Worm (Caenorhabditis elegans) whole organism, young adult: ENCODE data around the gene C25A11.2.

Source experiments
- B0035.1 ChIP-seq: sonication (generic microtip); optimal IDR thresholded peaks from 2 replicates; lab custom pipeline; 2016; ENCODE audit warnings: missing genetic modification characterization, mild to moderate bottlenecking, missing compliant biosample characterization, missing genotype, missing genetic modification reagents
- B0261.1 ChIP-seq: sonication (generic microtip); optimal IDR thresholded peaks from 2 replicates; lab custom pipeline; 2016; ENCODE audit warnings: mild to moderate bottlenecking, missing genetic modification characterization, moderate library complexity, missing compliant biosample characterization
- C06A6.2 ChIP-seq: fragments of 200-800 bp; sonication (Bioruptor generic); conservative IDR thresholded peaks from 2 replicates; pipeline ENCODE4 v1.3.6; 2022; ENCODE audit warnings: missing genetic modification characterization, missing compliant biosample characterization
- D2030.7 ChIP-seq: fragments of 200-800 bp; sonication (Bioruptor generic); IDR thresholded peaks from 2 replicates; pipeline ENCODE4 v1.3.6; 2022; ENCODE audit warnings: missing genetic modification reagents, missing genetic modification characterization, missing compliant biosample characterization
- F10E7.11 ChIP-seq: sonication (generic microtip); optimal IDR thresholded peaks from 2 replicates; lab custom pipeline; 2017; ENCODE audit warnings: mild to moderate bottlenecking, missing genetic modification characterization, moderate library complexity, missing compliant biosample characterization
- F52B5.7 ChIP-seq: sonication (generic microtip); optimal IDR thresholded peaks from 2 replicates; lab custom pipeline; 2016; ENCODE audit warnings: mild to moderate bottlenecking, missing genetic modification characterization, missing compliant biosample characterization
- K12H6.12 ChIP-seq: fragments of 200-800 bp; sonication (Bioruptor generic); optimal IDR thresholded peaks from 2 replicates; lab custom pipeline; 2018; ENCODE audit warnings: mild to moderate bottlenecking, missing genetic modification characterization, missing compliant biosample characterization
- T07F8.4 ChIP-seq: sonication (generic microtip); optimal IDR thresholded peaks from 2 replicates; lab custom pipeline; 2016; ENCODE audit warnings: mild to moderate bottlenecking, missing genetic modification characterization, moderate library complexity, missing compliant biosample characterization
- Y56A3A.18 ChIP-seq: fragments of 200-800 bp; sonication (Bioruptor generic); IDR thresholded peaks from 2 replicates; pipeline ENCODE4 v1.3.6; 2022; ENCODE audit warnings: missing genetic modification reagents, missing genetic modification characterization, missing compliant biosample characterization
- Y95B8A.8 ChIP-seq: fragments of 200-800 bp; sonication (Bioruptor generic); IDR thresholded peaks from 2 replicates; pipeline ENCODE4 v1.3.6; 2022; ENCODE audit warnings: missing genetic modification reagents, missing genetic modification characterization, missing compliant biosample characterization
- ama-1 ChIP-seq, 3 experiments: fragments of 150-350 bp in 1 of 3; sonication (generic microtip) in 2 of 3; optimal IDR thresholded peaks; 2 replicates each; lab custom pipeline; 2014 to 2018; ENCODE audit warnings: missing biosample characterization in 2 of 3, missing genetic modification characterization in 2 of 3, missing genetic modification reagents in 2 of 3
- ceh-27 ChIP-seq: fragments of 200-800 bp; sonication (Bioruptor generic); optimal IDR thresholded peaks from 2 replicates; lab custom pipeline; 2018; ENCODE audit warnings: mild to moderate bottlenecking, missing genetic modification characterization, moderate library complexity, missing compliant biosample characterization
- ceh-40 ChIP-seq: fragments of 200-800 bp; sonication (Bioruptor generic); IDR thresholded peaks from 2 replicates; pipeline ENCODE4 v1.3.6; 2022; ENCODE audit warnings: missing genetic modification characterization, missing compliant biosample characterization
- chd-7 ChIP-seq: sonication (generic microtip); optimal IDR thresholded peaks from 2 replicates; lab custom pipeline; 2016; ENCODE audit warnings: mild to moderate bottlenecking, missing genetic modification characterization, moderate library complexity, missing compliant biosample characterization
- die-1 ChIP-seq: sonication (generic microtip); optimal IDR thresholded peaks from 2 replicates; lab custom pipeline; 2016; ENCODE audit warnings: missing genotype, mild to moderate bottlenecking, missing genetic modification characterization, missing compliant biosample characterization
- dpl-1 ChIP-seq: fragments of 150-350 bp; optimal IDR thresholded peaks from 2 replicates; lab custom pipeline; 2014; ENCODE audit warnings: missing biosample characterization, missing genetic modification reagents, missing genetic modification characterization
- egl-44 ChIP-seq: fragments of 200-800 bp; sonication (Bioruptor generic); IDR thresholded peaks from 2 replicates; pipeline ENCODE4 v1.3.6; 2022; ENCODE audit warnings: missing genetic modification reagents, missing genetic modification characterization, missing compliant biosample characterization
- egrh-3 ChIP-seq: fragments of 200-800 bp; sonication (Bioruptor generic); IDR thresholded peaks from 2 replicates; pipeline ENCODE4 v1.3.6; 2022; ENCODE audit warnings: missing genetic modification reagents, missing genetic modification characterization, missing compliant biosample characterization
- ets-4 ChIP-seq: fragments of 200-800 bp; sonication (Bioruptor generic); optimal IDR thresholded peaks from 2 replicates; lab custom pipeline; 2018; ENCODE audit warnings: mild to moderate bottlenecking, missing genetic modification characterization, missing compliant biosample characterization
- fkh-3 ChIP-seq: sonication (generic microtip); optimal IDR thresholded peaks from 2 replicates; lab custom pipeline; 2016; ENCODE audit warnings: mild to moderate bottlenecking, missing genetic modification characterization, missing compliant biosample characterization
- him-1 ChIP-seq: sonication (generic microtip); optimal IDR thresholded peaks from 2 replicates; lab custom pipeline; 2016; ENCODE audit warnings: missing genotype, missing genetic modification reagents, missing genetic modification characterization, missing compliant biosample characterization
- hmg-20 ChIP-seq: fragments of 200-800 bp; sonication (Bioruptor generic); IDR thresholded peaks from 2 replicates; pipeline ENCODE4 v1.3.6; 2022; ENCODE audit warnings: missing genetic modification reagents, missing genetic modification characterization, missing compliant biosample characterization
- hrde-1 ChIP-seq: sonication (generic microtip); optimal IDR thresholded peaks from 2 replicates; lab custom pipeline; 2016; ENCODE audit warnings: missing genetic modification characterization, mild to moderate bottlenecking, missing compliant biosample characterization, moderate library complexity, missing genotype, missing genetic modification reagents, borderline replicate concordance
- hsf-1 ChIP-seq: fragments of 200-800 bp; sonication (Bioruptor generic); IDR thresholded peaks from 2 replicates; pipeline ENCODE4 v1.3.6; 2022; ENCODE audit warnings: missing genetic modification reagents, missing genetic modification characterization, missing compliant biosample characterization
- let-526 ChIP-seq: fragments of 200-800 bp; sonication (Bioruptor generic); IDR thresholded peaks from 2 replicates; pipeline ENCODE4 v1.3.6; 2022; ENCODE audit warnings: missing genetic modification reagents, missing genetic modification characterization, missing compliant biosample characterization
- let-607 ChIP-seq, 2 experiments: fragments of 200-800 bp in 1 of 2; sonication (Bioruptor generic) in 1 of 2; sonication (generic microtip) in 1 of 2; optimal IDR thresholded peaks; 2 replicates each; lab custom pipeline; 2016 to 2018; ENCODE audit warnings: mild to moderate bottlenecking in 2 of 2, missing compliant biosample characterization in 2 of 2, missing genetic modification characterization in 2 of 2, moderate library complexity in 2 of 2, missing genotype in 1 of 2
- lin-26 ChIP-seq: fragments of 200-800 bp; sonication (Bioruptor generic); IDR thresholded peaks from 2 replicates; pipeline ENCODE4 v1.3.6; 2022; ENCODE audit warnings: missing genetic modification reagents, missing genetic modification characterization, missing compliant biosample characterization
- lin-40 ChIP-seq: sonication (generic microtip); optimal IDR thresholded peaks from 2 replicates; lab custom pipeline; 2016; ENCODE audit warnings: missing genetic modification characterization, mild to moderate bottlenecking, missing compliant biosample characterization, missing genotype, missing genetic modification reagents
- madf-10 ChIP-seq: sonication (generic microtip); optimal IDR thresholded peaks from 2 replicates; lab custom pipeline; 2016; ENCODE audit warnings: mild to moderate bottlenecking, missing genetic modification characterization, missing compliant biosample characterization
- mes-4 ChIP-seq: sonication (generic microtip); optimal IDR thresholded peaks from 2 replicates; lab custom pipeline; 2016; ENCODE audit warnings: missing genotype, missing genetic modification characterization, missing compliant biosample characterization
- mxl-1 ChIP-seq: sonication (generic microtip); optimal IDR thresholded peaks from 2 replicates; lab custom pipeline; 2016; ENCODE audit warnings: missing genetic modification characterization, missing compliant biosample characterization
- nhr-120 ChIP-seq: fragments of 200-800 bp; sonication (Bioruptor generic); IDR thresholded peaks from 2 replicates; pipeline ENCODE4 v1.3.6; 2022; ENCODE audit warnings: missing genetic modification characterization, missing compliant biosample characterization
- nhr-27 ChIP-seq: fragments of 200-800 bp; sonication (Bioruptor generic); optimal IDR thresholded peaks from 2 replicates; lab custom pipeline; 2018; ENCODE audit warnings: mild to moderate bottlenecking, missing genetic modification characterization, moderate library complexity, missing compliant biosample characterization
- nhr-80 ChIP-seq: sonication (generic microtip); optimal IDR thresholded peaks from 2 replicates; lab custom pipeline; 2016; ENCODE audit warnings: missing genetic modification characterization, missing compliant biosample characterization
- pbrm-1 ChIP-seq: fragments of 200-800 bp; sonication (Bioruptor generic); IDR thresholded peaks from 2 replicates; pipeline ENCODE4 v1.3.6; 2022; ENCODE audit warnings: missing genetic modification reagents, missing genetic modification characterization, missing compliant biosample characterization
- pha-4 ChIP-seq: fragments of 150-350 bp; sonication (generic microtip); optimal IDR thresholded peaks from 2 replicates; lab custom pipeline; 2014; ENCODE audit warnings: missing biosample characterization, missing genetic modification reagents, missing genetic modification characterization
- sdz-38 ChIP-seq: sonication (generic microtip); optimal IDR thresholded peaks from 2 replicates; lab custom pipeline; 2016; ENCODE audit warnings: missing genotype, missing genetic modification characterization, missing compliant biosample characterization
- snpc-1.3 ChIP-seq: sonication (generic microtip); optimal IDR thresholded peaks from 2 replicates; lab custom pipeline; 2017; ENCODE audit warnings: missing genetic modification characterization, mild to moderate bottlenecking, missing compliant biosample characterization, antibody characterized with exemption, moderate library complexity, missing genotype, missing genetic modification reagents; ENCODE audit not compliant: insufficient read depth
- snpc-3.4 ChIP-seq: sonication (generic microtip); optimal IDR thresholded peaks from 2 replicates; lab custom pipeline; 2017; ENCODE audit warnings: missing genetic modification characterization, mild to moderate bottlenecking, missing compliant biosample characterization, antibody characterized with exemption, moderate library complexity, missing genotype, missing genetic modification reagents
- somi-1 ChIP-seq: fragments of 200-800 bp; sonication (Bioruptor generic); optimal IDR thresholded peaks from 2 replicates; lab custom pipeline; 2018; ENCODE audit warnings: mild to moderate bottlenecking, missing genetic modification characterization, missing compliant biosample characterization
- sptf-2 ChIP-seq: fragments of 200-800 bp; sonication (Bioruptor generic); optimal IDR thresholded peaks from 2 replicates; lab custom pipeline; 2018; ENCODE audit warnings: mild to moderate bottlenecking, missing genetic modification characterization, missing compliant biosample characterization
- tbp1 ChIP-seq: fragments of 200-800 bp; sonication (Bioruptor generic); optimal IDR thresholded peaks from 2 replicates; lab custom pipeline; 2018; ENCODE audit warnings: mild to moderate bottlenecking, missing genetic modification characterization, missing compliant biosample characterization
- xnd-1 ChIP-seq: sonication (generic microtip); optimal IDR thresholded peaks from 2 replicates; lab custom pipeline; 2016; ENCODE audit warnings: missing genotype, missing genetic modification reagents, missing genetic modification characterization, missing compliant biosample characterization
- zim-3 ChIP-seq: sonication (generic microtip); optimal IDR thresholded peaks from 2 replicates; lab custom pipeline; 2017; ENCODE audit warnings: mild to moderate bottlenecking, missing genetic modification characterization, moderate library complexity, missing compliant biosample characterization
- ztf-25 ChIP-seq: fragments of 200-800 bp; sonication (Bioruptor generic); IDR thresholded peaks from 2 replicates; pipeline ENCODE4 v1.3.6; 2022; ENCODE audit warnings: missing genetic modification reagents, missing genetic modification characterization, missing compliant biosample characterization

C25A11.2 gene

DNA sequence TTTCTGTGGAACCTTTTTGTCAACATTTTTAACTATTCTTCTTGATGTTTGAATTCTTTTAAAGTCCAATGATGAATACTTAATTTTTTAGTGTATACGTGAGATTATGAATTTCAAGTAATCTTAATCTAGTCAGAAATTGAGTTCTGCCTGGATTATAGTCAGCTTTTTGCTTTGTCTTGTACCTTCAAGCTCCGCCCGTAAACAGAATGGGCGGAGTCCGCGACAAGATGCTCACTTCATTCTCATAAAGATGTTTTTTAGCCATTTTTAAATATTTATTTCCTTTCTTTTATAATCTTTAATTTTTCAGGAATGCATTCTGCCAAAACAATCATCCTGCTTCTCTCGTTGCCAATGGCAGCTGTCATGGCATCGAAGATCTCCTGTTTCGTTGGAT lies 37.0 kb upstream of the C25A11.2 start, which contains the start of gene F47E1.1:
F47E1.1 (plus strand) TSS at position 301 of the 400 bp plus-strand sequence.
- TF ChIP-seq F52B5.7 (tag; lab: Kevin White, UChicago), result no peak
- TF ChIP-seq F10E7.11 (tag; lab: Kevin White, UChicago), result no peak
- no peak for TF ChIP-seq ama-1 (optimal IDR thresholded peaks at IDR 0.05; lab: Kevin White, UChicago)
- TF ChIP-seq ama-1 (GFP tag; optimal IDR thresholded peaks at IDR 0.05; lab: Kevin White, UChicago), result no peak

DNA sequence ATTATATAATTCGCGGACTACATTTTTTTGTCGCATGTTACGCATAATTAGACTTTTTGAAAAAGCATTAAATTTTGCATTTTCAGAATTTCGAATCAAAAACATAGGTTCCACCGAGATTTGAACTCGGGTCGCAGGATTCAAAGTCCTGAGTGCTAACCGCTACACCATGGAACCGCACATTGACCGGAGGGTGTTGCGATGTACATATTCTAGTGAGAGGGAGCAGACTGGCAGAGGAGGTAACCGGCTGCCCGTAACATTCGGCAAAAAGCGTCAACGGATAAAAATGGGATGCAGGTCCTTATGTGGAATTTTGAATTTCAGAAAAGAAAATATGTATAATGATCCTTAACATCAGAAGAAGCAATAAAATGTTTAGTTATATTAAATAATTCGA lies 35.7 kb upstream of the C25A11.2 start:
- TF ChIP-seq K12H6.12 (tag; lab: Kevin White, UChicago) (no peak), tbp1 (GFP tag; lab: Kevin White, UChicago) (peak; percentile 92), nhr-27 (tag; lab: Kevin White, UChicago) (no peak), zim-3 (tag; lab: Kevin White, UChicago) (peak; percentile 8), nhr-120 (GFP tag; lab: Robert Waterston, UW) (0 out of 2 replicates have a peak, but pooled peaks have one; percentile 68), Y56A3A.18 (GFP tag; lab: Robert Waterston, UW) (0 out of 2 replicates have a peak, but pooled peaks have one; percentile 58), hmg-20 (GFP tag; lab: Robert Waterston, UW) (0 out of 2 replicates have a peak, but pooled peaks have one; percentile 40), chd-7 (tag; lab: Kevin White, UChicago) (no peak), mes-4 (peak; percentile 72), lin-26 (peak; percentile 92), sptf-2 (GFP tag; lab: Kevin White, UChicago) (peak; percentile 35), nhr-80 (tag; lab: Kevin White, UChicago) (peak; percentile 9), B0261.1 (tag; lab: Kevin White, UChicago) (peak; percentile 88), hsf-1 (GFP tag; lab: Robert Waterston, UW) (peak; percentile 47; the same call in 1 of the 2 replicates), ceh-27 (GFP tag; lab: Kevin White, UChicago) (peak; percentile 40), T07F8.4 (tag; lab: Kevin White, UChicago) (peak; percentile 78), snpc-3.4 (tag; lab: Kevin White, UChicago) (no peak), Y95B8A.8 (0 out of 2 replicates have a peak, but pooled peaks have one; percentile 17), fkh-3 (peak; percentile 67), ets-4 (GFP tag; lab: Kevin White, UChicago) (peak; percentile 35), madf-10 (tag; lab: Kevin White, UChicago) (peak; percentile 74), hrde-1 (tag; lab: Kevin White, UChicago) (peak; percentile 34), let-526 (peak; percentile 70; the same call in 1 of the 2 replicates), B0035.1 (tag; lab: Kevin White, UChicago) (no peak), sdz-38 (no peak), pbrm-1 (GFP tag; lab: Robert Waterston, UW) (peak; percentile 72), ama-1 (optimal IDR thresholded peaks at IDR 0.05; lab: Kevin White, UChicago) (no peak), ama-1 (GFP tag; optimal IDR thresholded peaks at IDR 0.05; lab: Kevin White, UChicago) (peak in 1 of 2 experiments; percentile 66), ceh-40 (GFP tag; lab: Robert Waterston, UW) (peak; percentile 68), xnd-1 (tag; lab: Kevin White, UChicago) (no peak), egl-44 (GFP tag; lab: Robert Waterston, UW) (no peak; the same call in 1 of the 2 replicates), lin-40 (tag; lab: Kevin White, UChicago) (peak; percentile 26), pha-4 (tag; lab: Kevin White, UChicago) (no peak), die-1 (tag; lab: Kevin White, UChicago) (peak; percentile 81), snpc-1.3 (tag; lab: Kevin White, UChicago) (peak; percentile 30), somi-1 (GFP tag; lab: Kevin White, UChicago) (peak; percentile 28), mxl-1 (tag; lab: Kevin White, UChicago) (peak; percentile 59), D2030.7 (GFP tag; lab: Robert Waterston, UW) (peak; percentile 38; the same call in 1 of the 2 replicates), ztf-25 (GFP tag; lab: Robert Waterston, UW) (0 out of 2 replicates have a peak, but pooled peaks have one; percentile 46), egrh-3 (GFP tag; lab: Robert Waterston, UW) (peak; percentile 25; the same call in 1 of the 2 replicates), C06A6.2 (GFP tag; lab: Robert Waterston, UW) (no peak), dpl-1 (no peak), him-1 (peak; percentile 77), let-607 (tag; optimal IDR thresholded peaks at IDR 0.05; lab: Kevin White, UChicago) (peak in 1 of 2 experiments; percentile 55)
